Worm (Caenorhabditis elegans) whole organism, late embryonic: ENCODE results near the gene gcc-1.

Source experiments
- Y22D7AL.16 ChIP-seq: sonication (generic microtip); optimal IDR thresholded peaks from 2 replicates; lab custom pipeline; 2016; ENCODE audit warnings: missing genetic modification characterization, missing compliant biosample characterization
- ama-1 ChIP-seq: fragments of 150-350 bp; optimal IDR thresholded peaks from 2 replicates; lab custom pipeline; 2014
- ceh-24 ChIP-seq: sonication (generic microtip); optimal IDR thresholded peaks from 2 replicates; lab custom pipeline; 2016; ENCODE audit warnings: mild to moderate bottlenecking, missing genetic modification characterization, missing compliant biosample characterization
- ets-4 ChIP-seq: sonication (generic microtip); optimal IDR thresholded peaks from 2 replicates; lab custom pipeline; 2016; ENCODE audit warnings: missing genetic modification characterization, missing compliant biosample characterization
- nfya-1 ChIP-seq: sonication (generic microtip); optimal IDR thresholded peaks from 2 replicates; lab custom pipeline; 2017; ENCODE audit warnings: missing genetic modification characterization, mild to moderate bottlenecking, missing compliant biosample characterization, antibody characterized with exemption, moderate library complexity
- ref-2 ChIP-seq: sonication (generic microtip); optimal IDR thresholded peaks from 2 replicates; lab custom pipeline; 2016; ENCODE audit warnings: missing genetic modification characterization, missing compliant biosample characterization
- rnt-1 ChIP-seq: sonication (generic microtip); optimal IDR thresholded peaks from 2 replicates; lab custom pipeline; 2016; ENCODE audit warnings: missing genetic modification characterization, missing compliant biosample characterization
- sox-4 ChIP-seq: sonication (generic microtip); optimal IDR thresholded peaks from 2 replicates; lab custom pipeline; 2017; ENCODE audit warnings: mild to moderate bottlenecking, missing genetic modification characterization, inconsistent platforms, missing compliant biosample characterization

ce11 chrX:3145265-3145664, 14.5 kb upstream of the gcc-1 start, which contains the start of gene C15C7.4:
- TF ChIP-seq sox-4 (tag; lab: Kevin White, UChicago) (no peak), ceh-24 (tag; lab: Kevin White, UChicago) (no peak), rnt-1 (tag; lab: Kevin White, UChicago) (no peak), nfya-1 (tag; lab: Kevin White, UChicago) (no peak), ama-1 (no peak), Y22D7AL.16 (tag; lab: Kevin White, UChicago) (no peak), ref-2 (tag; lab: Kevin White, UChicago) (no peak), ets-4 (tag; lab: Kevin White, UChicago) (no peak)
